Worm (Caenorhabditis elegans): Measurements from ENCODE around the gene dsl-1.

dsl-1 gene

DNA sequence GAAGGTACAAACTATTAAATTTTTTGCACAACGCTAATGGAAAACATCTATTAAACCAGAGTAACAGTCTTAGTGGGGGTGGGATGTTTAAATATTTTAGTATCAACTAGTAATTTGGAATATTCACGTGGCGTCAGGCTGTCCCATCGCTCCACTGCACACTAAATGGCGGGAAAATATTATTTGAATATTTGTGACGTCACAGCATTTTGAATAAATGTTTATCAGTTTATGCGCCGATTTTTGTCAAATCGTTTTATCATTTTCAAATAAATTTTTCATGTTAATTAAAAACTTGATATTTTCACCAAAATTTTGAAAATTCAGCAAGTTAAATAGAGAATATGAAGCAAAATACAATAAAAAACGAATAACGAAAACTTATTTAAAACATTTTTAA lies 35.4 kb upstream of the dsl-1 start, which contains the start of gene F38A1.15:
Gene F38A1.15 (minus strand): TSS at position 101 of the 400 bp plus-strand sequence.
- TF ChIP-seq ceh-83 (GFP tag; optimal IDR thresholded peaks at IDR 0.05): no peak
- no peak for TF ChIP-seq snpc-4 (tag; optimal IDR thresholded peaks at IDR 0.05)
- no peak for TF ChIP-seq hlh-1 (tag; optimal IDR thresholded peaks at IDR 0.05)
- no peak for TF ChIP-seq blmp-1 (tag; optimal IDR thresholded peaks at IDR 0.05)
- no peak for TF ChIP-seq sptf-1 (tag; optimal IDR thresholded peaks at IDR 0.05)
- TF ChIP-seq zip-8 (tag; optimal IDR thresholded peaks at IDR 0.05): no peak
- TF ChIP-seq sem-2 (GFP tag; optimal IDR thresholded peaks at IDR 0.05): no peak
- no peak for TF ChIP-seq nhr-2 (tag; optimal IDR thresholded peaks at IDR 0.05)
- TF ChIP-seq cnd-1 (tag; optimal IDR thresholded peaks at IDR 0.05): no peak

DNA sequence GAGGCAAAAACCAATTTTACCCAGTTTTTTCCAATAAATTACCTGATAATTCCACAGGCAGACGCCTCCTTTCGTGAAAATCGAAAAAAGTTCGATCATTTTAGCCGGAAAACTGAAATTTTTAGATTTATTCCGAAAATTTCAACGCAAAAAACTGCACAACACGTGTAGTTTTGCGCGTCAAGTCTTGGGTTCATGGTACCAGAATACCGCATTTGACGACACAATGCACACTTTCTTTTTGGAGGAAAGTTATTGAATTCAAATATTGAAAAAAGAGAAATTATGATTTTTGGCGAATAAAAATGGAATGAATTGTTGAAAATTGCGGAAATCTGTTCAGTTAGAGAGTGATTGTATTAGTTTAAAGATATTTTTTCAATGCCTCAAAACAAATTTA lies 31.8 kb upstream of the dsl-1 start, which contains the start of gene F38A1.8:
Gene F38A1.8 (minus strand): TSS at position 167 of the 400 bp plus-strand sequence.
- no peak for TF ChIP-seq flh-1 (GFP tag; optimal IDR thresholded peaks at IDR 0.05)
- peak; percentile 51 for TF ChIP-seq lin-13 (tag; optimal IDR thresholded peaks at IDR 0.05)
- no peak for TF ChIP-seq drap-1 (GFP tag; optimal IDR thresholded peaks at IDR 0.05)
- TF ChIP-seq ceh-83 (GFP tag; optimal IDR thresholded peaks at IDR 0.05): no peak
- TF ChIP-seq nhr-237 (tag; optimal IDR thresholded peaks at IDR 0.05): peak; percentile 64
- TF ChIP-seq lsy-2 (tag; optimal IDR thresholded peaks at IDR 0.05): peak; percentile 64
- TF ChIP-seq mep-1 (tag; optimal IDR thresholded peaks at IDR 0.05): peak; percentile 36
- TF ChIP-seq pha-4 (tag; optimal IDR thresholded peaks at IDR 0.05): peak; percentile 32
- no peak for TF ChIP-seq mls-2 (tag; optimal IDR thresholded peaks at IDR 0.05)
- no peak for TF ChIP-seq snpc-4 (tag; optimal IDR thresholded peaks at IDR 0.05)

DNA sequence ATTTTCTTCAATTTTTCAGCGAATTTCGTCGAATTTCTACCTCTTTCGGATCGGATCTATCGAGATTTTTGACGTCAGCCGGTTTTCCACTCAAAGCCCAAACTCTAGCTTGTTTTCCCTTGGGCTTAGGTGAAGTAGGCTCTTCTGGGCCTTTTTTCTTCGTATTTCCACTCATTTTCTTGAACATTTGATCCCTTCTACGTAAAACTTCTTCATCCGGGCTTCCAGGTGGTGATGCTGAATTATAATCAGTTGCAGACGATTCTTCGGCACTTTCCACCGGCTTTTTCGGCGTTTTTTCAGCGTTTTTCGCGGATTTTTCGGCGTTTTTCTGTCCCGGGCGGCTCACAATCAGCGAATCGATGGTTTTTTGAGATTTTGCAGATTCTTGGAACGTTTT lies 30.3 kb upstream of the dsl-1 start:
- TF ChIP-seq elt-3 (tag; optimal IDR thresholded peaks at IDR 0.05) (no peak), ceh-43 (GFP tag; optimal IDR thresholded peaks at IDR 0.05) (no peak)

DNA sequence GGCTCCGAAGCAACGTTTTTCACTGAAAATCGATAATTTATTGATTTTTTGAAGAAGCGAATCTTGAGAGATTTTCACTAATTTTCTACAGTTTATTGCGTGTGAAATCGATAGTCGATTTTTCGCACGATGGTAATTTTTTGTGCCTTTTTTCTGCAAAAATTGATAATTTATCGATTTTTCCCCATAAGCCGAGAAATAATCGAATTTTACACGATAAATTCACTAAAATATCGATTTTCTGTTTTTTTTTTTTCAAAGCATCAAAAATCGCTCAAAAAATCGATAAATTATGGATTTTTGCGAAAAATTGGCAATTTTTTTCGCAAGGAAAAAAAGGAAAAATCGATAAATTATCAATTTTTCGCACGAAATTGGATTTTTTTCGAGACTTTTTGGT lies 27.9 kb upstream of the dsl-1 start:
- TF ChIP-seq ces-1 (GFP tag; optimal IDR thresholded peaks at IDR 0.05) (no peak), nhr-12 (tag; optimal IDR thresholded peaks at IDR 0.05) (no peak), unc-39 (tag; optimal IDR thresholded peaks at IDR 0.05) (no peak), hlh-1 (tag; optimal IDR thresholded peaks at IDR 0.05) (no peak), nhr-2 (tag; optimal IDR thresholded peaks at IDR 0.05) (no peak), nhr-237 (tag; optimal IDR thresholded peaks at IDR 0.05) (no peak), elt-1 (tag; optimal IDR thresholded peaks at IDR 0.05; ENCODE audit: borderline replicate concordance, insufficient read depth) (no peak), cnd-1 (tag; optimal IDR thresholded peaks at IDR 0.05) (no peak), snpc-4 (tag; optimal IDR thresholded peaks at IDR 0.05) (no peak), M03D4.4 (tag; optimal IDR thresholded peaks at IDR 0.05) (no peak), mab-5 (tag; optimal IDR thresholded peaks at IDR 0.05) (no peak), drap-1 (GFP tag; optimal IDR thresholded peaks at IDR 0.05) (no peak), ham-2 (GFP tag; optimal IDR thresholded peaks at IDR 0.05) (no peak), lin-32 (GFP tag; optimal IDR thresholded peaks at IDR 0.05) (no peak), tbx-8 (GFP tag; optimal IDR thresholded peaks at IDR 0.05) (no peak), sptf-1 (tag; optimal IDR thresholded peaks at IDR 0.05) (no peak)

DNA sequence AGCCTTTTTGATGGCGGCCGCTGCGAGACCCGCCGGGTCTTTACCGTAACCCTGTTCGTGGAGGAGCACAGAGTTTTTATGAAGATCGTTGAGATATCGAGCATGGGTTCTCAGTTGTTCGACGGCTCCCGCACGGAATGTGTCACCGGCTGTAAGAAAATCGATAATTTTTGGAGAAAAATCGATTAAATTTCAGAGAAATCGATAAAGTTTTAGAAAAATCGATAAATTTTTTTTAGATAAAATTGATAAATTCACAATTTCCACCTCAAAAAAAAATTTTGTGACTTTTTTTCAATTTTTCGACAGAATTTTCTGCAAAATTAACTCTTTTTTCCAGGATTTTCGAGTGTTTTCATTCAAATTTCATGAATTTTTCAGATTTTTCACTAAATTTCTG lies 26.9 kb upstream of the dsl-1 start:
- no peak for TF ChIP-seq lsy-2 (tag; optimal IDR thresholded peaks at IDR 0.05)
- no peak for TF ChIP-seq mep-1 (tag; optimal IDR thresholded peaks at IDR 0.05)
- TF ChIP-seq ham-2 (GFP tag; optimal IDR thresholded peaks at IDR 0.05): no peak
- no peak for TF ChIP-seq nhr-76 (tag; optimal IDR thresholded peaks at IDR 0.05)
- no peak for TF ChIP-seq unc-39 (tag; optimal IDR thresholded peaks at IDR 0.05)
- no peak for TF ChIP-seq cnd-1 (tag; optimal IDR thresholded peaks at IDR 0.05)
- no peak for TF ChIP-seq pha-4 (tag; optimal IDR thresholded peaks at IDR 0.05)
- no peak for TF ChIP-seq nhr-2 (tag; optimal IDR thresholded peaks at IDR 0.05)
- no peak for TF ChIP-seq ceh-39 (tag; optimal IDR thresholded peaks at IDR 0.05)
- TF ChIP-seq bed-3 (GFP tag; optimal IDR thresholded peaks at IDR 0.05): no peak
- TF ChIP-seq sptf-1 (tag; optimal IDR thresholded peaks at IDR 0.05): no peak
- no peak for TF ChIP-seq nhr-28 (tag; optimal IDR thresholded peaks at IDR 0.05)
- TF ChIP-seq flh-1 (GFP tag; optimal IDR thresholded peaks at IDR 0.05): no peak
- TF ChIP-seq mab-5 (tag; optimal IDR thresholded peaks at IDR 0.05): no peak
- no peak for TF ChIP-seq ztf-11 (tag; optimal IDR thresholded peaks at IDR 0.05)

Measured in whole organism, mixed stage, embryonic.